Fruit fly (Drosophila melanogaster): ENCODE measurements around the gene CG8679.

Gene CG8679

DNA sequence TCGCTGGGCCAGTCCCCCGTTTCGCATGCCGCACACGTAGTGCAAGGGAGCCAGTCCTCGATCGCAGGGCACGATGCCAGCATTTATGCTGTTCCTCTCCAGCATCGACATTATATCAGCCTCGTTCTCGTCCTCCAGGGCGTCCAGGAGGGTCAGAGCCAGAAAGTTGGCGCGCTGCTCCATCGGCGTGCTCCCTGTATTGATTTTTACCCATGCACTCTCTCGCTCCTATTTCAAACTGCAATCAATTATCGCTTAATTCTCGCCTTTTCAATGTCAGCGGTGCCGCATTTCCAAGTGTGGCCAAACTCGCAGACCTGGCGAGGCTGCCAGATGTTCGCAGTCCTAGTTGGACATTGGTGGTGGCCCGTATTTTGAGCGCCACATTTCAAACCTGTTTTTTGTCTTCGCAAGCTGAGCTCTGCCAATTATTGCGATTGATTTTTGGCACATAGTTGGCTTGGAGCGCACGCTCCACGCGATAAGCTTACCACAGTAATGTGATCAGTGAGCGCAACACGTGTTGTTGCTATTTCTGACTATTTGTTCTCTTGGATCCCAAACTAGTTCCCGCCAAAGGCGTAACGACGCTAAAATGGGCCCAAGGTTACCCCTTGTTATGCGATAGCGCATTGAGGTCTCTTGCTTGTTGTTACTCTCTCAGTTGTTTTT lies at the start of gene CG8679 (continued):
- TF ChIP-seq CG7271 (tag; optimal IDR thresholded peaks at IDR 0.05) (no peak), croc (GFP tag; conservative IDR thresholded peaks at IDR 0.05) (no peak), CG10565 (GFP tag; optimal IDR thresholded peaks at IDR 0.05) (no peak), Oaz (GFP tag; IDR thresholded peaks at IDR 0.05) (no peak), sna (GFP tag; IDR thresholded peaks at IDR 0.05; ENCODE audit: partially characterized antibody) (no peak), CG5180 (GFP tag; optimal IDR thresholded peaks at IDR 0.05) (no peak), nerfin-1 (tag; optimal IDR thresholded peaks at IDR 0.05) (no peak), Bgb (GFP tag; IDR thresholded peaks at IDR 0.05; ENCODE audit: partially characterized antibody) (peak; percentile 39; the same call in 1 of the 2 replicates), schlank (tag; optimal IDR thresholded peaks at IDR 0.05) (peak; percentile 35), CG14050 (GFP tag; IDR thresholded peaks at IDR 0.05) (no peak), caup (GFP tag; optimal IDR thresholded peaks at IDR 0.05; ENCODE audit: severe bottlenecking) (peak; percentile 32), CG11504 (tag; optimal IDR thresholded peaks at IDR 0.05) (no peak), CG12155 (GFP tag; optimal IDR thresholded peaks at IDR 0.05) (peak; percentile 4), Sin3A (optimal IDR thresholded peaks at IDR 0.05) (peak; percentile 79), cad (GFP tag; optimal IDR thresholded peaks at IDR 0.05) (no peak), CG30431 (GFP tag; optimal IDR thresholded peaks at IDR 0.05) (no peak), CG13894 (tag; optimal IDR thresholded peaks at IDR 0.05) (peak; percentile 26), Ssrp (tag; optimal IDR thresholded peaks at IDR 0.05) (no peak), psq (GFP tag; optimal IDR thresholded peaks at IDR 0.05) (no peak), CG8765 (GFP tag; IDR thresholded peaks at IDR 0.05) (no peak), Xbp1 (GFP tag; optimal IDR thresholded peaks at IDR 0.05) (no peak), CG14441 (GFP tag; IDR thresholded peaks at IDR 0.05) (no peak), CG11560 (tag; IDR thresholded peaks at IDR 0.05) (no peak), seq (GFP tag; IDR thresholded peaks at IDR 0.05) (no peak), sr (GFP tag; IDR thresholded peaks at IDR 0.05) (no peak), odd (GFP tag; optimal IDR thresholded peaks at IDR 0.05) (peak; percentile 23), CG10543 (GFP tag; optimal IDR thresholded peaks at IDR 0.05) (peak; percentile 55), mirr (GFP tag; optimal IDR thresholded peaks at IDR 0.05) (peak; percentile 77), Pdp1 (GFP tag; optimal IDR thresholded peaks at IDR 0.05) (peak in 1 of 2 experiments; percentile 91), jumu (GFP tag; optimal IDR thresholded peaks at IDR 0.05) (peak; percentile 18), CG5245 (GFP tag; optimal IDR thresholded peaks at IDR 0.05) (no peak), CG13296 (GFP tag; optimal IDR thresholded peaks at IDR 0.05) (no peak), dimm (GFP tag; IDR thresholded peaks at IDR 0.05) (no peak), Lpt (GFP tag; optimal IDR thresholded peaks at IDR 0.05) (no peak), CG9932 (GFP tag; IDR thresholded peaks at IDR 0.05) (0 out of 2 replicates have a peak, but pooled peaks have one; percentile 25), bab2 (GFP tag; optimal IDR thresholded peaks at IDR 0.05) (no peak), ken (GFP tag; IDR thresholded peaks at IDR 0.05) (no peak), CG11723 (GFP tag; optimal IDR thresholded peaks at IDR 0.05) (no peak), pum (GFP tag; optimal IDR thresholded peaks at IDR 0.05) (no peak), CG9797 (GFP tag; optimal IDR thresholded peaks at IDR 0.05) (peak; percentile 96), Mrtf (GFP tag; IDR thresholded peaks at IDR 0.05) (no peak), Optix (GFP tag; IDR thresholded peaks at IDR 0.05) (no peak), dati (GFP tag; IDR thresholded peaks at IDR 0.05) (no peak), dpn (GFP tag; optimal IDR thresholded peaks at IDR 0.05) (no peak), GATAe (GFP tag; conservative IDR thresholded peaks at IDR 0.05) (no peak), CG11093 (GFP tag; IDR thresholded peaks at IDR 0.05) (no peak), CG7786 (GFP tag; optimal IDR thresholded peaks at IDR 0.05) (no peak), ATbp (GFP tag; optimal IDR thresholded peaks at IDR 0.05) (no peak), CG32532 (GFP tag; IDR thresholded peaks at IDR 0.05) (no peak), pho (GFP tag; optimal IDR thresholded peaks at IDR 0.05) (no peak), Poxn (GFP tag; IDR thresholded peaks at IDR 0.05) (no peak)

Measured in whole organism, embryonic.